Fruit fly (Drosophila melanogaster) whole organism: Measurements from ENCODE around the gene CG1998.

Source experiments
- CG8478 ChIP-seq: fragments of >200 bp; optimal IDR thresholded peaks from 2 replicates; lab custom pipeline; 2018; ENCODE audit warnings: inconsistent platforms
- Dll ChIP-seq: fragments of >200 bp; optimal IDR thresholded peaks from 2 replicates; lab custom pipeline; 2017
- EcR ChIP-seq, 2 experiments: fragments of >200 bp; optimal IDR thresholded peaks; 2 replicates each; lab custom pipeline; 2017; ENCODE audit warnings: missing biosample characterization in 2 of 2, missing genetic modification characterization in 2 of 2, missing genetic modification reagents in 2 of 2
- pan ChIP-seq: fragments of >200 bp; optimal IDR thresholded peaks from 2 replicates; lab custom pipeline; 2017
- psq ChIP-seq: fragments of >200 bp; optimal IDR thresholded peaks from 2 replicates; lab custom pipeline; 2017
- usp ChIP-seq: fragments of >200 bp; optimal IDR thresholded peaks from 2 replicates; lab custom pipeline; 2017; ENCODE audit warnings: missing biosample characterization, missing genetic modification characterization, mixed read lengths

The CG1998 gene

dm6 chrX:13373239-13374153 lies 39.4 kb downstream of the CG1998 start:
- TF ChIP-seq CG8478 (lab: Kevin White, UChicago), result no peak
- TF ChIP-seq usp (GFP tag; lab: Kevin White, UChicago), result no peak
- no peak for TF ChIP-seq Dll (lab: Kevin White, UChicago)
- TF ChIP-seq psq (lab: Kevin White, UChicago), result no peak
- no peak for TF ChIP-seq pan
- TF ChIP-seq EcR (GFP tag; optimal IDR thresholded peaks at IDR 0.05; lab: Kevin White, UChicago), result no peak

- TF ChIP-seq Dll (lab: Kevin White, UChicago) (no peak), CG8478 (lab: Kevin White, UChicago) (no peak), EcR (GFP tag; optimal IDR thresholded peaks at IDR 0.05; lab: Kevin White, UChicago) (no peak), psq (lab: Kevin White, UChicago) (no peak), pan (no peak), usp (GFP tag; lab: Kevin White, UChicago) (no peak)
Observed at dm6 chrX:13372512-13372911, 40.4 kb downstream of the CG1998 start.

dm6 chrX:13371704-13372049 lies 41.2 kb downstream of the CG1998 start:
- TF ChIP-seq usp (GFP tag; lab: Kevin White, UChicago) (no peak), EcR (GFP tag; optimal IDR thresholded peaks at IDR 0.05; lab: Kevin White, UChicago) (no peak), CG8478 (lab: Kevin White, UChicago) (no peak), psq (lab: Kevin White, UChicago) (no peak), Dll (lab: Kevin White, UChicago) (no peak), pan (no peak)

dm6 chrX:13370826-13371703 lies 41.8 kb downstream of the CG1998 start:
- TF ChIP-seq psq (lab: Kevin White, UChicago) (no peak), EcR (GFP tag; optimal IDR thresholded peaks at IDR 0.05; lab: Kevin White, UChicago) (no peak), Dll (lab: Kevin White, UChicago) (no peak), pan (no peak), usp (GFP tag; lab: Kevin White, UChicago) (no peak), CG8478 (lab: Kevin White, UChicago) (no peak)

- TF ChIP-seq EcR (GFP tag; optimal IDR thresholded peaks at IDR 0.05; lab: Kevin White, UChicago), result no peak
- TF ChIP-seq psq (lab: Kevin White, UChicago), result no peak
- TF ChIP-seq Dll (lab: Kevin White, UChicago), result no peak
- TF ChIP-seq usp (GFP tag; lab: Kevin White, UChicago), result no peak
- TF ChIP-seq CG8478 (lab: Kevin White, UChicago), result no peak
- TF ChIP-seq pan, result no peak
Observed at dm6 chrX:13370306-13370705, 42.6 kb downstream of the CG1998 start, which contains the start of gene CG1640. Gene CG1640, plus strand, starts transcription at chrX:13370606.

- TF ChIP-seq psq (lab: Kevin White, UChicago) (no peak), usp (GFP tag; lab: Kevin White, UChicago) (no peak)
Observed at dm6 chrX:13369438-13369837, 43.4 kb downstream of the CG1998 start.

dm6 chrX:13368149-13368548 lies 44.7 kb downstream of the CG1998 start, which contains the start of gene dmrt11E:
Gene dmrt11E, plus strand, starts transcription at chrX:13368191.
- TF ChIP-seq usp (GFP tag; lab: Kevin White, UChicago) (no peak), EcR (GFP tag; optimal IDR thresholded peaks at IDR 0.05; lab: Kevin White, UChicago) (no peak), psq (lab: Kevin White, UChicago) (no peak), CG8478 (lab: Kevin White, UChicago) (no peak), pan (no peak)
